Fruit fly (Drosophila melanogaster) ovary, adult (tissue): ENCODE results near the gene gammaCOP.
A peak's percentile ranks its signal among the peaks of the same experiment; 100 is the strongest.

Experiments
- CG17801 ChIP-seq: fragments of 200-800 bp; optimal IDR thresholded peaks from 2 replicates; lab custom pipeline; 2019; ENCODE audit warnings: missing biosample characterization, mild to moderate bottlenecking, missing genetic modification characterization, moderate library complexity; ENCODE audit not compliant: partially characterized antibody

Gene gammaCOP

dm6 chr3R:31571885-31572292 is at the start of gene gammaCOP:
TSS of gene gammaCOP (plus strand) at chr3R:31572143.
- TF ChIP-seq CG17801 (GFP tag; lab: Kevin White, UChicago): peak; percentile 33

DNA sequence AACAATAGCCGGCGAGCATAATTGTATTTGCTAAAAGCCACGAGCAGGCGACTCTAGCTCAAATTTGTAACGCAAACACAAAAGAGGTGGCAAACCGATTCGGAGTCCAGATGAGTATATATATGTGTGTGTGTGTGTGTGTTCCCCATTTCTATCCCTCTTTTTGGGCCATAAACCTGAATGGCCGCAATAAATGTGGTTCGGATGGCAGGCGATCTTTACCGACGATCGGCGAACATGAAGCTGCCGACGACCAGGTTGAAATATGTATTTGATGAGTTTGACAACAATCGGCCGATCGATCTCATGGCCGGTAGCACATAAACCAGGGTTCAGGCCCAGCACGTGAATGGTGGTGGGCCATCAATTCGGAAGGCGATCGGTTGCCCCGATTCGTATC is 44.1 kb upstream of the gammaCOP start:
- no peak for TF ChIP-seq CG17801 (GFP tag; lab: Kevin White, UChicago)

DNA sequence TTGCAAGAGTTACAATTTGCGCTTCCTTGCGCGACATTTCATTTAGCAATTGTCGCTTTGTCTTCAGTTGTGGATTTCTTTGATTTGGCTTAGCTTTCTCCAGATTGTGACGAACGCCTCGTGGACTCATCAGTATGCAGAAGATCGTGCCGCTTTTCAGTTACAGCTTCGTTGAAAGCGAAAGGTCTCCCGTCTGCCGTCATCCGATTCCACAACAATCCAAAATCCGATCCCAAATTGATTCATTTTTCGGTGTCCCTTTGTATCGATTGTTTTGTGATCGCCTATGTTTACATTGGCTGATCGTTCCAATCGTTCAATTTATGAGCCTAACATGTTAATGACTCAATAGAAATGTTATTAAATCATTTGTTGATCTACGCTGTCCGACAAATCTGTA is 30.0 kb upstream of the gammaCOP start:
- no peak for TF ChIP-seq CG17801 (GFP tag; lab: Kevin White, UChicago)

DNA sequence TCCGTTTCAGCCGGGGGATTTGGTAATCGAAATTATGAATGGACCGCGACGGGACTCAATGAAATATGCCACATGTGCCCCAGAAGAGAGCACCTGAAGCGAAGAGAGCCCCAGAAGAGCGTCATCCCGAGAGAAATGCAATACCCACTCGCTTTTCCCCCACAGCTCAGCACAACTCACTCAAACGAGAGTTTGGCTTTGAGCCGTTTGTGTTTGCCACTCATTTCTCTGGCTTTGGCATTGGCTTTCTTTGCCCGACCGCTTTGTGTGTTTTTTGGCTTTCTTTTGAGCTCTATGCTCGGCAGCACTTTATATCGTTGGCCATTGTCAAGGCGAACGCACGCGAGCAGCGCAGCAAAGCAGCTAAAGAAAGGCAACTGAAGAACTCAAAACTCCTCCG is 29.2 kb upstream of the gammaCOP start, which contains the start of gene nyo:
Gene nyo (plus strand): TSS at position 312 of the 400 bp plus-strand sequence.
- TF ChIP-seq CG17801 (GFP tag; lab: Kevin White, UChicago): no peak

DNA sequence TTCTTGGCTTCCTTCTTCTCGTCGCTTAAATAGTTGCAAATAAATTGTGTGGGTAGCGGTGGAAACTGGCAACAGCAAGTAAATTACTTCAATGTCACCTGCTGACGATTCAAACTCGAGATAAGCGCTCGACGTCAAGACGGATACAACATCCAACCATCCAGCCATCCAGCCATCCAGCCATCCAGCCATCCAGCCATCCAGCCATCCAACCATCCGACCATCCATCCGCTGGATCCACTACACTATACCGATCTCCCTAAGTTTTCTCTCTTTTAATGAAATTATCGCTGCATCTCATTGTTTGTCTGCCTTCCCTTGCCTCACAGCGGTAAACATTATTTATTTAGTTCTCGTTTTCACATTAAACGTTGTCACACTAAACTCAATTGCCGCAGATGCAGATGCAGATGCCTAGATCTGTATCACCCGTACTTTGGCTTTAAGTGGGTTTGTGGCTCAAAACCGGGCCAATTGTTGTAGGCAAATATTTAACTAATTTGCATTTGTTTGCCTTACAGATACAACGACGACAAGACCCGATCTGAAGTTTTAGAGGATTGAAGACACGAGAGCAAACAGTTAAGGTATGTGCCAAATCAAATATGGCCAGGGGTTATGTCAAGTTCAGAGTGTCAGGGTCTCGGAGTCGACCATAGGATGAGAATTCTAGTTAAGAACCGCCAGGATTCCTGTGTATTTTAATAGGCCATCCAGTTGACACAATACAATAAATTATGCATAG is 23.0 kb upstream of the gammaCOP start:
- no peak for TF ChIP-seq CG17801 (GFP tag; lab: Kevin White, UChicago)

dm6 chr3R:31550910-31551309 is 21.0 kb upstream of the gammaCOP start:
- TF ChIP-seq CG17801 (GFP tag; lab: Kevin White, UChicago): no peak

- no peak for TF ChIP-seq CG17801 (GFP tag; lab: Kevin White, UChicago)
Measured at dm6 chr3R:31558720-31559280, 13.1 kb upstream of the gammaCOP start.

DNA sequence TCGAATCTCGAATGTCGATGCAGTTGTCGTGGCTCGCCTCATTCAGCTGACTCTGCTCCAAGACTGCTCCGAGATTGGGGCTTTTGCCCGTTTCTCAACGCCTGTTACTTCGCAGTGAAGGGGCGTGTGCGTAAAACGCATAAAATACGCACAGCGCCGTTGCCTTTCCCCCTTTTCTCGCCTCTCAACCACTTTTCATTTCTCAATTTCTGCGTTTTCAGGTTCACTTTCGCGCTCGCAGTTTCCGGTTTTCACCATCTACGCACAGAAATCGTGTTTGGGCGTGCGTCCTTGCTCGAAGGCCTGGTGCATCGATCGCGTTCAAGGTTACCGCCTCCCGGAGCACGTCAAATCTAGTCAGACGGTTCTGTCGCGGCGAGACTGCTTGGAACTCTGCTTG is 12.2 kb upstream of the gammaCOP start:
- TF ChIP-seq CG17801 (GFP tag; lab: Kevin White, UChicago): no peak

dm6 chr3R:31564164-31564563 is 7.8 kb upstream of the gammaCOP start:
- TF ChIP-seq CG17801 (GFP tag; lab: Kevin White, UChicago): no peak

dm6 chr3R:31564588-31564987 is 7.4 kb upstream of the gammaCOP start:
- TF ChIP-seq CG17801 (GFP tag; lab: Kevin White, UChicago): no peak

DNA sequence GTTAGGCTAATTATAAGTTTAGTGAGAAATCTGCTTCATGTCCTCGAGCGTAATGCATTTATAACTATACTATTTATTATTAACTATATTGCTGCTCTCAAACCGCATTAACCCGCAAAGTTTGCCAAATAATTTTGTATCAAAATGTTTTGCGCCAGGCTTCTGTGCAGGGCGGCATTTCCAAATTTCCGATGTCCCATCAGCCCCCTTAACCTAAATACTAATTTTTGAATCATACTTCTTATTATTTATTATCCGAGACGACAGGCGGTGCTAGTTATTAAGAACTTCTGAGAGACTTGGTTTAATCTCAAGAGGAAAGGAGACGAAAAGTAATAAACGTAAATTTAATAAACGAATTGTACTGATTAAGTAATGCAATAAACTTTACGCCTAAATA is 6.2 kb upstream of the gammaCOP start:
- no peak for TF ChIP-seq CG17801 (GFP tag; lab: Kevin White, UChicago)

dm6 chr3R:31566738-31567137 is 5.2 kb upstream of the gammaCOP start:
- no peak for TF ChIP-seq CG17801 (GFP tag; lab: Kevin White, UChicago)

DNA sequence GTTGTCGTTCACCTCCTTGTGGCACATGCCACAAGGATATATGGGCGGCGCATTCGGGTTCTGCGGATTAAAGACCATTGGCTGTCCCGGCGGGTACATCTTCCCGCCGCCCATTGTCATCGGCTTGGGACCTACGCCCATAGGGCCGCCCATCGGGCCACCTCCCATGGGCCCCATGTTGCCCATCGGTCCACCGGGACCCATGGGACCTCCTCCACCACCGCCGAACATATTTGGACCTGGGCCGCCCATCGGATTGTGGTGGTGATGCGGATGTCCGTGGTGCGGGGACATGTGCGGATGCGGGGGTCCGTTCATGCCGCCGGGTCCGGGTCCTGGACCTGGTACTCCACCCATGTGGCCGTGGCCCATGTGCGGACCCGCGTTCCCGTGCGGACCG is 5.4 kb downstream of the gammaCOP start:
- TF ChIP-seq CG17801 (GFP tag; lab: Kevin White, UChicago): no peak

dm6 chr3R:31580032-31580431 is 8.1 kb downstream of the gammaCOP start:
- no peak for TF ChIP-seq CG17801 (GFP tag; lab: Kevin White, UChicago)

dm6 chr3R:31580586-31580994 is 8.6 kb downstream of the gammaCOP start, which contains the start of the genes pygo and rod:
TSS of gene pygo (minus strand) at chr3R:31580699.
TSS of gene rod (plus strand) at chr3R:31580951.
- TF ChIP-seq CG17801 (GFP tag; lab: Kevin White, UChicago): peak; percentile 1

DNA sequence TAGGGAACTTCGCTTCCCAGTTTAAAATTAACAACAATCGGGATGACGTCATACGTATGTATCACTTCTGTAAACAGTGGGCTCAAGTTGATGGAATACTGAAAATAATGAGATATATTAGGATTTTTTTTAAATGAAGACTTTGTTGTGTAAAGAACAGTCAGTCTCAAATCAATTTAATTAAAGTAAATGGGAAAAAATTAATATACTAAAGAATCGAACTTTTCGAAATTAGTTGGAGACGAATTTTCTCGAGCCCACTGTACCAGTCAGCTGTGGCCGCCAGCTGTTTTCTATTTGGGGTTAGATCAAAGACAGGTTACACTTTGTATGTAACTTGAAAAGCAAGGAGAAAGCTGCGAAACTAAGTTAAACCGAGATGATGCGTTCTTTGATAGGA is 16.4 kb downstream of the gammaCOP start, which contains the start of gene CG1635:
Gene CG1635 (plus strand): TSS at position 300 of the 400 bp plus-strand sequence.
- peak; percentile 100 for TF ChIP-seq CG17801 (GFP tag; lab: Kevin White, UChicago)
